Fruit fly (Drosophila melanogaster) S2 (cell line): ENCODE data around the gene CG34159.

ENCODE experiments used
- CG8478 ChIP-seq: fragments of >200 bp; optimal IDR thresholded peaks from 2 replicates; lab custom pipeline; 2018
- CTCF ChIP-seq, 2 experiments: fragments of >200 bp; optimal IDR thresholded peaks; 2 replicates each; lab custom pipeline; 2018

dm6 chr2L:10226724-10227407 is 22.7 kb upstream of the CG34159 start, which contains the start of gene CG5708:
- TF ChIP-seq CTCF (optimal IDR thresholded peaks at IDR 0.05; lab: Kevin White, UChicago) (no peak), CG8478 (lab: Kevin White, UChicago) (no peak)
